Worm (Caenorhabditis elegans): ENCODE data around the gene C35D10.7.
A peak's percentile ranks its signal among the peaks of the same experiment; 100 is the strongest.

C35D10.7 gene

ce11 chrIII:4903784-4904183 is 47.8 kb downstream of the C35D10.7 start, which contains the start of gene kbp-2:
TSS of gene kbp-2 (minus strand) at chrIII:4903884.
- TF ChIP-seq cnd-1 (tag; optimal IDR thresholded peaks at IDR 0.05) (no peak), M03D4.4 (tag; optimal IDR thresholded peaks at IDR 0.05) (no peak), lsy-2 (tag; optimal IDR thresholded peaks at IDR 0.05) (no peak), ceh-39 (tag; optimal IDR thresholded peaks at IDR 0.05) (no peak), sptf-1 (tag; optimal IDR thresholded peaks at IDR 0.05) (no peak)

DNA sequence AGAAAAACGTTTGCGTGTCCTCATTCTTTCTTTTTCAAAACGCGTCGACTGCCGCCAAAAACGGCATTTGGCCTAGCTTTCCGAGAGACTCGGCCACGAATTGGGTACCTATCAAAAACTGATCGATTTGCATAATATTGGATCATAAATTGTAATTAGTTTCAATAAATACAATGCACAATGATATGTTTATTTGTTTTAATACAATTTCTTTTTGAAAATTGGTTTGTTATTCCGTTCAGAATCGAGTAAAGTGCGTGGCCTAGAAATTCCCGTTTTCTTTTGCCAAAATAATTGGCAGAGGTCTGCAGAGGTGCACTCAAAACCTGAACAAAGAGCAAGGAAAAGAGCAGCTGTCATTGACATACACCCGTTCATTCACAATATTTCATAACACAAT is 49.4 kb downstream of the C35D10.7 start, which contains the start of gene F26F4.8:
TSS of gene F26F4.8 (minus strand) at position 69 of the 400 bp plus-strand sequence.
- TF ChIP-seq unc-39 (tag; optimal IDR thresholded peaks at IDR 0.05) (no peak), lsy-2 (tag; optimal IDR thresholded peaks at IDR 0.05) (no peak), nhr-237 (tag; optimal IDR thresholded peaks at IDR 0.05) (no peak), mep-1 (tag; optimal IDR thresholded peaks at IDR 0.05) (peak; percentile 18), nhr-2 (tag; optimal IDR thresholded peaks at IDR 0.05) (no peak), ham-2 (GFP tag; optimal IDR thresholded peaks at IDR 0.05) (no peak), unc-62 (GFP tag; optimal IDR thresholded peaks at IDR 0.05) (no peak), zip-8 (tag; optimal IDR thresholded peaks at IDR 0.05) (no peak), nhr-76 (tag; optimal IDR thresholded peaks at IDR 0.05) (no peak), drap-1 (GFP tag; optimal IDR thresholded peaks at IDR 0.05) (no peak), pha-4 (tag; optimal IDR thresholded peaks at IDR 0.05) (no peak), lin-13 (tag; optimal IDR thresholded peaks at IDR 0.05) (no peak), blmp-1 (tag; optimal IDR thresholded peaks at IDR 0.05) (no peak), ceh-83 (GFP tag; optimal IDR thresholded peaks at IDR 0.05) (peak; percentile 43), lin-32 (GFP tag; optimal IDR thresholded peaks at IDR 0.05) (peak; percentile 2), elt-3 (tag; optimal IDR thresholded peaks at IDR 0.05) (no peak), flh-1 (GFP tag; optimal IDR thresholded peaks at IDR 0.05) (no peak), ceh-39 (tag; optimal IDR thresholded peaks at IDR 0.05) (no peak), unc-120 (tag; optimal IDR thresholded peaks at IDR 0.05; ENCODE audit: poor library complexity, severe bottlenecking) (peak; percentile 92), cnd-1 (tag; optimal IDR thresholded peaks at IDR 0.05) (no peak), tbx-8 (GFP tag; optimal IDR thresholded peaks at IDR 0.05) (no peak), hlh-1 (tag; optimal IDR thresholded peaks at IDR 0.05) (peak; percentile 37), sptf-1 (tag; optimal IDR thresholded peaks at IDR 0.05) (peak; percentile 26), mab-5 (tag; optimal IDR thresholded peaks at IDR 0.05) (no peak), nhr-28 (tag; optimal IDR thresholded peaks at IDR 0.05) (no peak), mls-2 (tag; optimal IDR thresholded peaks at IDR 0.05) (no peak), elt-1 (tag; optimal IDR thresholded peaks at IDR 0.05; ENCODE audit: borderline replicate concordance, insufficient read depth) (no peak), ces-1 (GFP tag; optimal IDR thresholded peaks at IDR 0.05) (peak; percentile 2), M03D4.4 (tag; optimal IDR thresholded peaks at IDR 0.05) (no peak), sem-2 (GFP tag; optimal IDR thresholded peaks at IDR 0.05) (no peak), snpc-4 (tag; optimal IDR thresholded peaks at IDR 0.05) (no peak), ceh-43 (GFP tag; optimal IDR thresholded peaks at IDR 0.05) (peak; percentile 19), ztf-11 (tag; optimal IDR thresholded peaks at IDR 0.05) (no peak)

DNA sequence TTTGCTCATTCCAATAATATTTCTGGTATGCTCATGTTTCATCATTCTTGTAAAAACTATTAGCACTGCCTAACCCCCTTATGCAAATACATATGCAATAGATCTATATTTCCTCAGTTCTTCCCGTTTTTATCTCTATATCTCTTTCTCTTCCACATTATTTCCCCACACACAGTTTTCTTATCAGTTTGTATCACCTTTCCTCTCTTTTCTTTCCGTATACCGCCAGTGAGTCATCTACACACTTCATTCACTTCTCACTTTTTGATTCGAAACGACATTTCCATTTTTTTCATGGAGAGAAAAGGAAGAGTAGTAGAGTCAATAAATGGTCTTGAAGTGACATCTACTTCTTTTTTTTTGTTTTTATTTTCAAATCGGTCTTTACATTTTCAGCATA is 50.4 kb downstream of the C35D10.7 start:
- no peak for TF ChIP-seq lin-13 (tag; optimal IDR thresholded peaks at IDR 0.05)
- no peak for TF ChIP-seq lsy-2 (tag; optimal IDR thresholded peaks at IDR 0.05)
- no peak for TF ChIP-seq sptf-1 (tag; optimal IDR thresholded peaks at IDR 0.05)

- TF ChIP-seq blmp-1 (tag; optimal IDR thresholded peaks at IDR 0.05) (no peak), unc-62 (GFP tag; optimal IDR thresholded peaks at IDR 0.05) (no peak), lsy-2 (tag; optimal IDR thresholded peaks at IDR 0.05) (no peak), mls-2 (tag; optimal IDR thresholded peaks at IDR 0.05) (no peak), tbx-8 (GFP tag; optimal IDR thresholded peaks at IDR 0.05) (no peak), nhr-237 (tag; optimal IDR thresholded peaks at IDR 0.05) (no peak)
Observed at ce11 chrIII:4906896-4907295, 50.9 kb downstream of the C35D10.7 start, which contains the start of gene rom-1. TSS of gene rom-1 (plus strand) at chrIII:4907196.

Measured in whole organism, mixed stage, embryonic.